Worm (Caenorhabditis elegans): ENCODE measurements around the gene nhr-171.

DNA sequence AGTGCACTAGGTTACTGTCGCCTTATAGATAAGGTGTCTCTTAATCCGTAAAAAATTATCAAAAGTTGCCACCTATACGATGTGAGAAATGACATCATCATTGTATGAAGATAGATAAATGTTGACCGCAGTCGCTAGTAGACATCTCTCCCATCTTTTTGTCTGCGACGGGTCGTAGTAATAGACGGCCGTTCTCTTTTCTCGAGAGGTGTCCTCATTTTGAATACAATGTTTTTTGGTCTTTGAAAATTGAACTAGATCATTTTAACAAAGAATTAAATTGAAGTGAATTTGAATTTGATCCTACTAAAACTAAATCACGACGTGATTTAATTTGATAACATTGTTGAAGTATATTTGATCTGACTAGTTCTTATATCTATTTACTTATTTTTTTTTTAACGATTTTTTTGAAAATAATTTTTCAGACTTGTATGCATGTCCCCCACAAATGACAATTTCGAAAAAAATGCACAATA lies 3.0 kb upstream of the nhr-171 start, which contains the start of the genes str-31 and nhr-172:
- no peak for TF ChIP-seq nhr-11 (tag; optimal IDR thresholded peaks at IDR 0.05)
- no peak for TF ChIP-seq snpc-4 (tag; optimal IDR thresholded peaks at IDR 0.05)
- TF ChIP-seq ama-1 (optimal IDR thresholded peaks at IDR 0.05), result no peak
- TF ChIP-seq sem-4 (tag; optimal IDR thresholded peaks at IDR 0.05), result no peak
- TF ChIP-seq ceh-82 (tag; optimal IDR thresholded peaks at IDR 0.05), result no peak
- no peak for TF ChIP-seq elt-1 (tag; optimal IDR thresholded peaks at IDR 0.05)
- TF ChIP-seq unc-39 (tag; optimal IDR thresholded peaks at IDR 0.05), result no peak
- no peak for TF ChIP-seq nhr-23 (tag; optimal IDR thresholded peaks at IDR 0.05)
- no peak for TF ChIP-seq F13H6.1 (tag; optimal IDR thresholded peaks at IDR 0.05)
- no peak for TF ChIP-seq R02D3.7 (tag; optimal IDR thresholded peaks at IDR 0.05)
- TF ChIP-seq Y55F3AM.14 (GFP tag; optimal IDR thresholded peaks at IDR 0.05), result no peak
- TF ChIP-seq ztf-11 (tag; optimal IDR thresholded peaks at IDR 0.05), result no peak
- TF ChIP-seq blmp-1 (tag; optimal IDR thresholded peaks at IDR 0.05; ENCODE audit: insufficient read depth), result no peak
